Worm (Caenorhabditis elegans): ENCODE measurements around the gene B0285.3.

Gene B0285.3

ce11 chrIII:4314502-4314901 is 28.6 kb downstream of the B0285.3 start:
- TF ChIP-seq fos-1 (tag; optimal IDR thresholded peaks at IDR 0.05) (peak; percentile 31), unc-62 (GFP tag; optimal IDR thresholded peaks at IDR 0.05) (no peak)

ce11 chrIII:4313061-4313962 is 29.8 kb downstream of the B0285.3 start, which contains the start of the genes evl-14 and dcn-1:
TSS of gene evl-14 (minus strand) at chrIII:4313128.
TSS of gene dcn-1 (plus strand) at chrIII:4313912.
- peak; percentile 73 for TF ChIP-seq nhr-21 (tag; optimal IDR thresholded peaks at IDR 0.05)
- TF ChIP-seq ztf-1 (GFP tag; conservative IDR thresholded peaks at IDR 0.05), result no peak
- peak; percentile 52 to 91 for TF ChIP-seq lsy-2 (tag; optimal IDR thresholded peaks at IDR 0.05)
- no peak for TF ChIP-seq ztf-11 (tag; optimal IDR thresholded peaks at IDR 0.05)
- TF ChIP-seq F13H6.1 (tag; optimal IDR thresholded peaks at IDR 0.05), result peak; percentile 61
- peak; percentile 95 for TF ChIP-seq crh-2 (tag; optimal IDR thresholded peaks at IDR 0.05)
- peak; percentile 73 for TF ChIP-seq fos-1 (tag; optimal IDR thresholded peaks at IDR 0.05)
- TF ChIP-seq unc-62 (GFP tag; optimal IDR thresholded peaks at IDR 0.05), result no peak
- peak in 1 of 2 experiments; percentile 41 for TF ChIP-seq mdl-1 (tag; optimal IDR thresholded peaks at IDR 0.05)
- peak; percentile 47 for TF ChIP-seq sem-4 (tag; optimal IDR thresholded peaks at IDR 0.05)
- peak; percentile 76 for TF ChIP-seq nhr-25 (tag; optimal IDR thresholded peaks at IDR 0.05)
- no peak for TF ChIP-seq ZK546.5 (tag; optimal IDR thresholded peaks at IDR 0.05)
- no peak for TF ChIP-seq Y55F3AM.14 (GFP tag; optimal IDR thresholded peaks at IDR 0.05)
- peak; percentile 58 for TF ChIP-seq ama-1 (optimal IDR thresholded peaks at IDR 0.05)
- no peak for TF ChIP-seq nhr-23 (tag; optimal IDR thresholded peaks at IDR 0.05)
- no peak for TF ChIP-seq lin-39 (tag; optimal IDR thresholded peaks at IDR 0.05)
- TF ChIP-seq ztf-4 (tag; optimal IDR thresholded peaks at IDR 0.05), result peak; percentile 11
- no peak for TF ChIP-seq ceh-82 (tag; optimal IDR thresholded peaks at IDR 0.05)
- TF ChIP-seq nhr-11 (tag; optimal IDR thresholded peaks at IDR 0.05), result no peak
- no peak for TF ChIP-seq nhr-77 (tag; optimal IDR thresholded peaks at IDR 0.05)
- peak; percentile 20 for TF ChIP-seq skn-1 (tag; optimal IDR thresholded peaks at IDR 0.05)
- no peak for TF ChIP-seq alr-1 (tag; optimal IDR thresholded peaks at IDR 0.05)
- TF ChIP-seq sma-3 (GFP tag; optimal IDR thresholded peaks at IDR 0.05), result peak; percentile 60
- TF ChIP-seq unc-55 (GFP tag; optimal IDR thresholded peaks at IDR 0.05), result peak; percentile 92
- TF ChIP-seq nhr-237 (tag; optimal IDR thresholded peaks at IDR 0.05), result no peak
- peak; percentile 30 for TF ChIP-seq mab-5 (tag; optimal IDR thresholded peaks at IDR 0.05)
- no peak for TF ChIP-seq egl-27 (tag; optimal IDR thresholded peaks at IDR 0.05)
- TF ChIP-seq nhr-129 (tag; optimal IDR thresholded peaks at IDR 0.05), result peak; percentile 85
- TF ChIP-seq nhr-6 (tag; optimal IDR thresholded peaks at IDR 0.05), result peak; percentile 79
- TF ChIP-seq snpc-4 (tag; optimal IDR thresholded peaks at IDR 0.05), result peak; percentile 35
- peak; percentile 79 for TF ChIP-seq gmeb-1 (tag; optimal IDR thresholded peaks at IDR 0.05)
- TF ChIP-seq lin-13 (GFP tag; optimal IDR thresholded peaks at IDR 0.05), result peak; percentile 73
- no peak for TF ChIP-seq blmp-1 (tag; optimal IDR thresholded peaks at IDR 0.05; ENCODE audit: insufficient read depth)
- no peak for TF ChIP-seq peb-1 (tag; optimal IDR thresholded peaks at IDR 0.05)
- TF ChIP-seq sma-9 (GFP tag; optimal IDR thresholded peaks at IDR 0.05), result no peak
- no peak for TF ChIP-seq sma-9 (tag; optimal IDR thresholded peaks at IDR 0.05)
- no peak for TF ChIP-seq aly-2 (tag; optimal IDR thresholded peaks at IDR 0.05)
- TF ChIP-seq elt-1 (tag; optimal IDR thresholded peaks at IDR 0.05), result no peak
- no peak for TF ChIP-seq nhr-10 (tag; optimal IDR thresholded peaks at IDR 0.05)
- no peak for TF ChIP-seq unc-39 (tag; optimal IDR thresholded peaks at IDR 0.05)
- no peak for TF ChIP-seq dmd-4 (tag; optimal IDR thresholded peaks at IDR 0.05)
- TF ChIP-seq mbf-1 (tag; optimal IDR thresholded peaks at IDR 0.05), result no peak
- no peak for TF ChIP-seq elt-3 (tag; optimal IDR thresholded peaks at IDR 0.05)
- TF ChIP-seq R02D3.7 (tag; optimal IDR thresholded peaks at IDR 0.05), result no peak
- TF ChIP-seq zag-1 (tag; optimal IDR thresholded peaks at IDR 0.05), result no peak
- TF ChIP-seq C34F6.9 (tag; optimal IDR thresholded peaks at IDR 0.05), result peak; percentile 94
- no peak for TF ChIP-seq lin-11 (tag; optimal IDR thresholded peaks at IDR 0.05)
- TF ChIP-seq ceh-16 (tag; optimal IDR thresholded peaks at IDR 0.05), result no peak
- TF ChIP-seq nhr-12 (tag; optimal IDR thresholded peaks at IDR 0.05), result no peak

Measured in whole organism, L2 larva.